Fruit fly (Drosophila melanogaster) S2 (cell line): ENCODE results near the gene CG10702.

Experiments
- CG8478 ChIP-seq: fragments of >200 bp; optimal IDR thresholded peaks from 2 replicates; lab custom pipeline; 2018
- CTCF ChIP-seq, 2 experiments: fragments of >200 bp; optimal IDR thresholded peaks; 2 replicates each; lab custom pipeline; 2018

DNA sequence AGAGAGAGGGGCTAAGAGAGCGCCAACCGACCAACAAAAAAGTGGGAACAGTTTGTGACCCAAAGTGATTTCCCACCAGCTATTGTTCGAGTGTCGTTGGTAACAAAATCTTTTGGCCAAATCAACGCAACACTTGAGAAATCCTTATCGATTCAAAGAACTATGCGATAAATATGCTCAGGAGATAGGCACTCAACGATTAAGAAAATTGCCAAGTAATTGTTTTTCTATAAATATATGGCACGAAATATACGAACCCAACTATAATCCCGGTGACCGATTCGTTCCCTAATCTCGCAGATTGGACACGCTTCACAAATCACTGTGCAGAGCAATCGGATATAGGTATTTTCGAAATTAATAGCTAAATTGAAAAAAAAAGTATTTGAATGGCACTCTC is 41.5 kb upstream of the CG10702 start:
- TF ChIP-seq CG8478 (lab: Kevin White, UChicago): no peak
- TF ChIP-seq CTCF (optimal IDR thresholded peaks at IDR 0.05; lab: Kevin White, UChicago): no peak
